Worm (Caenorhabditis elegans) whole organism, late embryonic: Measurements from ENCODE around the gene cct-5.

ENCODE experiments used
- F13H6.1 ChIP-seq: sonication (generic microtip); optimal IDR thresholded peaks from 2 replicates; lab custom pipeline; 2016; ENCODE audit warnings: missing genetic modification characterization, missing compliant biosample characterization
- ceh-22 ChIP-seq: sonication (generic microtip); optimal IDR thresholded peaks from 2 replicates; lab custom pipeline; 2017; ENCODE audit warnings: missing biosample characterization, missing genetic modification characterization
- hlh-13 ChIP-seq: fragments of 200-800 bp; sonication (Bioruptor generic); optimal IDR thresholded peaks from 2 replicates; lab custom pipeline; 2018; ENCODE audit warnings: mild to moderate bottlenecking, missing genetic modification characterization, missing compliant biosample characterization
- nhr-11 ChIP-seq: fragments of 150-350 bp; optimal IDR thresholded peaks from 2 replicates; lab custom pipeline; 2014; ENCODE audit warnings: missing biosample characterization, missing genetic modification characterization
- pha-4 ChIP-seq: fragments of 150-350 bp; optimal IDR thresholded peaks from 2 replicates; lab custom pipeline; 2018; ENCODE audit warnings: missing biosample characterization, missing genetic modification reagents, missing genetic modification characterization
- rnt-1 ChIP-seq: sonication (generic microtip); optimal IDR thresholded peaks from 2 replicates; lab custom pipeline; 2016; ENCODE audit warnings: missing genetic modification characterization, missing compliant biosample characterization

- TF ChIP-seq pha-4 (tag; lab: Kevin White, UChicago), result no peak
- no peak for TF ChIP-seq nhr-11 (tag; lab: Kevin White, UChicago)
- no peak for TF ChIP-seq rnt-1 (tag; lab: Kevin White, UChicago)
- no peak for TF ChIP-seq hlh-13 (GFP tag; lab: Kevin White, UChicago)
- no peak for TF ChIP-seq F13H6.1 (tag; lab: Kevin White, UChicago)
- no peak for TF ChIP-seq ceh-22 (tag; lab: Kevin White, UChicago)
Observed at ce11 chrIII:4493008-4493777, 14.7 kb downstream of the cct-5 start.
